Fruit fly (Drosophila melanogaster) whole organism, embryonic: ENCODE data around the gene CG9106.
A peak's percentile ranks its signal among the peaks of the same experiment; 100 is the strongest.

Source experiments
- ATbp ChIP-seq: fragments of 200-800 bp; sonication (Bioruptor generic); optimal IDR thresholded peaks from 2 replicates; lab custom pipeline; 2017; ENCODE audit warnings: missing biosample characterization, mild to moderate bottlenecking, missing genetic modification characterization, missing genetic modification reagents
- Ada2b ChIP-seq: fragments of 200-800 bp; sonication (Bioruptor generic); IDR thresholded peaks from 2 replicates; pipeline ENCODE4 v1.3.6; 2022; ENCODE audit warnings: missing biosample characterization, missing genetic modification characterization
- Atf-2 ChIP-seq: fragments of 200-800 bp; sonication (Bioruptor generic); optimal IDR thresholded peaks from 2 replicates; lab custom pipeline; 2016; ENCODE audit warnings: missing biosample characterization, missing genetic modification characterization
- Atf3 ChIP-seq: fragments of 200-800 bp; sonication (Bioruptor generic); optimal IDR thresholded peaks from 3 replicates; lab custom pipeline; 2016; ENCODE audit warnings: missing biosample characterization, missing genetic modification characterization
- CG11398 ChIP-seq: fragments of 200-800 bp; sonication (Bioruptor generic); optimal IDR thresholded peaks from 2 replicates; lab custom pipeline; 2016; ENCODE audit warnings: missing biosample characterization, missing genetic modification characterization
- CG12236 ChIP-seq: fragments of 200-800 bp; sonication (Bioruptor generic); optimal IDR thresholded peaks from 2 replicates; lab custom pipeline; 2016; ENCODE audit warnings: missing biosample characterization, missing genetic modification characterization
- CG13123 ChIP-seq: fragments of 200-800 bp; sonication (Bioruptor generic); optimal IDR thresholded peaks from 2 replicates; lab custom pipeline; 2016; ENCODE audit warnings: missing biosample characterization, missing genetic modification characterization
- CG15479 ChIP-seq: fragments of 200-800 bp; sonication (Bioruptor generic); optimal IDR thresholded peaks from 3 replicates; lab custom pipeline; 2019; ENCODE audit warnings: missing biosample characterization, mild to moderate bottlenecking, missing genetic modification characterization, moderate library complexity
- CG1602 ChIP-seq: fragments of 200-800 bp; sonication (Bioruptor generic); optimal IDR thresholded peaks from 3 replicates; lab custom pipeline; 2016; ENCODE audit warnings: missing biosample characterization, missing genetic modification characterization
- CG30403 ChIP-seq: fragments of 200-800 bp; sonication (Bioruptor generic); optimal IDR thresholded peaks from 3 replicates; lab custom pipeline; 2016; ENCODE audit warnings: missing biosample characterization, missing genetic modification characterization
- CG31365 ChIP-seq: fragments of 200-800 bp; sonication (Bioruptor generic); optimal IDR thresholded peaks from 2 replicates; lab custom pipeline; 2018; ENCODE audit warnings: missing biosample characterization, mild to moderate bottlenecking, missing genetic modification characterization
- CG4360 ChIP-seq: fragments of 200-800 bp; sonication (Bioruptor generic); IDR thresholded peaks from 2 replicates; pipeline ENCODE4 v1.3.6; 2022; ENCODE audit warnings: missing biosample characterization, missing genetic modification characterization
- CG4424 ChIP-seq: fragments of 200-800 bp; sonication (Bioruptor generic); optimal IDR thresholded peaks from 3 replicates; lab custom pipeline; 2016; ENCODE audit warnings: missing biosample characterization, missing genetic modification characterization
- CG4730 ChIP-seq: fragments of 200-800 bp; sonication (Bioruptor generic); IDR thresholded peaks from 2 replicates; pipeline ENCODE4 v1.3.6; 2022; ENCODE audit warnings: missing biosample characterization, missing genetic modification characterization
- CG4820 ChIP-seq: fragments of 200-800 bp; sonication (Bioruptor generic); optimal IDR thresholded peaks from 3 replicates; lab custom pipeline; 2016; ENCODE audit warnings: missing biosample characterization, missing genetic modification characterization
- CG5180 ChIP-seq: fragments of 200-800 bp; sonication (Bioruptor generic); optimal IDR thresholded peaks from 3 replicates; lab custom pipeline; 2017; ENCODE audit warnings: missing biosample characterization, missing genetic modification characterization, mild to moderate bottlenecking, moderate library complexity, missing genetic modification reagents
- CG6813 ChIP-seq: fragments of 200-800 bp; sonication (Bioruptor generic); optimal IDR thresholded peaks from 2 replicates; lab custom pipeline; 2017; ENCODE audit warnings: missing biosample characterization, missing genetic modification characterization, mild to moderate bottlenecking, moderate library complexity, missing genetic modification reagents
- CG8290 ChIP-seq, 3 experiments: fragments of 200-800 bp; sonication (Bioruptor generic); optimal IDR thresholded peaks; 2 replicates each; lab custom pipeline; 2016 to 2019; ENCODE audit warnings: missing biosample characterization in 3 of 3, missing genetic modification characterization in 3 of 3, mild to moderate bottlenecking in 2 of 3, moderate library complexity in 1 of 3
- CG8924 ChIP-seq: fragments of 200-800 bp; optimal IDR thresholded peaks from 3 replicates; lab custom pipeline; 2019; ENCODE audit warnings: missing biosample characterization, mild to moderate bottlenecking, missing genetic modification characterization, moderate library complexity
- CG9215 ChIP-seq: fragments of 200-800 bp; sonication (Bioruptor generic); IDR thresholded peaks from 2 replicates; pipeline ENCODE4 v1.3.6; 2022; ENCODE audit warnings: missing biosample characterization, missing genetic modification characterization
- CG9817 ChIP-seq: fragments of 200-800 bp; sonication (Bioruptor generic); optimal IDR thresholded peaks from 2 replicates; lab custom pipeline; 2018; ENCODE audit warnings: missing biosample characterization, mild to moderate bottlenecking, missing genetic modification characterization, moderate library complexity
- CrebB ChIP-seq: fragments of 200-800 bp; sonication (Bioruptor generic); optimal IDR thresholded peaks from 3 replicates; lab custom pipeline; 2018; ENCODE audit warnings: missing biosample characterization, mild to moderate bottlenecking, missing genetic modification characterization
- D ChIP-seq, 2 experiments: fragments of 200-800 bp in 1 of 2; fragments of >200 bp in 1 of 2; sonication (Bioruptor generic) in 1 of 2; optimal IDR thresholded peaks; 2 replicates in 1 of 2; 3 replicates in 1 of 2; lab custom pipeline; 2017; ENCODE audit warnings: mild to moderate bottlenecking in 1 of 2, missing biosample characterization in 1 of 2, missing genetic modification characterization in 1 of 2, missing genetic modification reagents in 1 of 2
- D19A ChIP-seq: fragments of 200-800 bp; optimal IDR thresholded peaks from 3 replicates; lab custom pipeline; 2019; ENCODE audit warnings: missing biosample characterization, mild to moderate bottlenecking, missing genetic modification characterization, moderate library complexity
- Deaf1 ChIP-seq: fragments of 200-800 bp; optimal IDR thresholded peaks from 3 replicates; lab custom pipeline; 2019; ENCODE audit warnings: missing biosample characterization, mild to moderate bottlenecking, missing genetic modification characterization, moderate library complexity
- Hr39 ChIP-seq: fragments of >200 bp; optimal IDR thresholded peaks from 2 replicates; lab custom pipeline; 2017
- Hr78 ChIP-seq, 2 experiments: fragments of 200-800 bp in 1 of 2; fragments of >200 bp in 1 of 2; sonication (Bioruptor generic) in 1 of 2; optimal IDR thresholded peaks; 2 replicates each; lab custom pipeline; 2017 to 2019; ENCODE audit warnings: missing biosample characterization in 2 of 2, missing genetic modification characterization in 2 of 2, mild to moderate bottlenecking in 1 of 2, moderate library complexity in 1 of 2
- Myb ChIP-seq: fragments of 200-800 bp; sonication (Bioruptor generic); optimal IDR thresholded peaks from 2 replicates; lab custom pipeline; 2016; ENCODE audit warnings: missing biosample characterization, missing genetic modification characterization
- NK7.1 ChIP-seq: fragments of 200-800 bp; sonication (Bioruptor generic); optimal IDR thresholded peaks from 3 replicates; lab custom pipeline; 2016; ENCODE audit warnings: missing biosample characterization, missing genetic modification characterization
- Pdp1 ChIP-seq, 2 experiments: fragments of 200-800 bp; sonication (Bioruptor generic); optimal IDR thresholded peaks; 3 replicates each; lab custom pipeline; 2016; ENCODE audit warnings: missing biosample characterization in 2 of 2, missing genetic modification characterization in 2 of 2, mild to moderate bottlenecking in 1 of 2, moderate library complexity in 1 of 2
- TFAM ChIP-seq: fragments of 200-800 bp; sonication (Bioruptor generic); optimal IDR thresholded peaks from 2 replicates; lab custom pipeline; 2017; ENCODE audit warnings: missing biosample characterization, missing genetic modification characterization, inconsistent platforms
- YL-1 ChIP-seq: fragments of 200-800 bp; sonication (Bioruptor generic); optimal IDR thresholded peaks from 3 replicates; lab custom pipeline; 2017; ENCODE audit warnings: missing biosample characterization, mild to moderate bottlenecking, missing genetic modification characterization
- ase ChIP-seq: fragments of 200-800 bp; sonication (Bioruptor generic); IDR thresholded peaks from 3 replicates; pipeline ENCODE4 v1.3.6; 2022; ENCODE audit warnings: missing biosample characterization, missing genetic modification characterization
- da ChIP-seq: fragments of 200-800 bp; sonication (Bioruptor generic); optimal IDR thresholded peaks from 2 replicates; lab custom pipeline; 2016; ENCODE audit warnings: missing biosample characterization, missing genetic modification characterization
- dm ChIP-seq: fragments of 200-800 bp; sonication (Bioruptor generic); optimal IDR thresholded peaks from 3 replicates; lab custom pipeline; 2016; ENCODE audit warnings: missing biosample characterization, missing genetic modification characterization
- dmrt99B ChIP-seq: fragments of 200-800 bp; sonication (Bioruptor generic); optimal IDR thresholded peaks from 2 replicates; lab custom pipeline; 2018; ENCODE audit warnings: missing biosample characterization, mild to moderate bottlenecking, missing genetic modification characterization, moderate library complexity
- eyg ChIP-seq: fragments of 200-800 bp; sonication (Bioruptor generic); optimal IDR thresholded peaks from 3 replicates; lab custom pipeline; 2016; ENCODE audit warnings: missing biosample characterization, missing genetic modification characterization
- fd102C ChIP-seq: fragments of 200-800 bp; sonication (Bioruptor generic); optimal IDR thresholded peaks from 2 replicates; lab custom pipeline; 2018; ENCODE audit warnings: missing biosample characterization, mild to moderate bottlenecking, missing genetic modification characterization, moderate library complexity
- fru ChIP-seq: fragments of >200 bp; optimal IDR thresholded peaks from 2 replicates; lab custom pipeline; 2017
- kah ChIP-seq: fragments of 200-800 bp; sonication (Bioruptor generic); optimal IDR thresholded peaks from 2 replicates; lab custom pipeline; 2018; ENCODE audit warnings: missing biosample characterization, mild to moderate bottlenecking, missing genetic modification characterization
- psq ChIP-seq: fragments of 200-800 bp; sonication (Bioruptor generic); optimal IDR thresholded peaks from 2 replicates; lab custom pipeline; 2017; ENCODE audit warnings: missing biosample characterization, missing genetic modification characterization
- ro ChIP-seq: fragments of 200-800 bp; sonication (Bioruptor generic); IDR thresholded peaks from 2 replicates; pipeline ENCODE4 v1.3.6; 2022; ENCODE audit warnings: missing biosample characterization, missing genetic modification characterization
- run ChIP-seq: fragments of 200-800 bp; sonication (Bioruptor generic); optimal IDR thresholded peaks from 3 replicates; lab custom pipeline; 2018; ENCODE audit warnings: missing biosample characterization, mild to moderate bottlenecking, missing genetic modification characterization
- slbo ChIP-seq: fragments of 200-800 bp; sonication (Bioruptor generic); IDR thresholded peaks from 2 replicates; pipeline ENCODE4 v1.3.6; 2022; ENCODE audit warnings: missing biosample characterization, missing genetic modification characterization
- so ChIP-seq: fragments of 200-800 bp; sonication (Bioruptor generic); IDR thresholded peaks from 3 replicates; pipeline ENCODE4 v1.3.6; 2022; ENCODE audit warnings: missing biosample characterization, missing genetic modification characterization
- sob ChIP-seq: fragments of 200-800 bp; sonication (Bioruptor generic); IDR thresholded peaks from 2 replicates; pipeline ENCODE4 v1.3.6; 2022; ENCODE audit warnings: missing biosample characterization, missing genetic modification characterization
- tna ChIP-seq: fragments of 200-800 bp; sonication (Bioruptor generic); IDR thresholded peaks from 2 replicates; pipeline ENCODE4 v1.3.6; 2022; ENCODE audit warnings: missing biosample characterization, missing genetic modification characterization; ENCODE audit not compliant: partially characterized antibody
- zen ChIP-seq: fragments of 200-800 bp; sonication (Bioruptor generic); optimal IDR thresholded peaks from 3 replicates; lab custom pipeline; 2018; ENCODE audit warnings: missing biosample characterization, mild to moderate bottlenecking, missing genetic modification characterization, moderate library complexity
- zfh1 ChIP-seq: fragments of 200-800 bp; sonication (Bioruptor generic); IDR thresholded peaks from 3 replicates; pipeline ENCODE4 v1.3.6; 2022; ENCODE audit warnings: missing biosample characterization, missing genetic modification characterization

CG9106 gene

DNA sequence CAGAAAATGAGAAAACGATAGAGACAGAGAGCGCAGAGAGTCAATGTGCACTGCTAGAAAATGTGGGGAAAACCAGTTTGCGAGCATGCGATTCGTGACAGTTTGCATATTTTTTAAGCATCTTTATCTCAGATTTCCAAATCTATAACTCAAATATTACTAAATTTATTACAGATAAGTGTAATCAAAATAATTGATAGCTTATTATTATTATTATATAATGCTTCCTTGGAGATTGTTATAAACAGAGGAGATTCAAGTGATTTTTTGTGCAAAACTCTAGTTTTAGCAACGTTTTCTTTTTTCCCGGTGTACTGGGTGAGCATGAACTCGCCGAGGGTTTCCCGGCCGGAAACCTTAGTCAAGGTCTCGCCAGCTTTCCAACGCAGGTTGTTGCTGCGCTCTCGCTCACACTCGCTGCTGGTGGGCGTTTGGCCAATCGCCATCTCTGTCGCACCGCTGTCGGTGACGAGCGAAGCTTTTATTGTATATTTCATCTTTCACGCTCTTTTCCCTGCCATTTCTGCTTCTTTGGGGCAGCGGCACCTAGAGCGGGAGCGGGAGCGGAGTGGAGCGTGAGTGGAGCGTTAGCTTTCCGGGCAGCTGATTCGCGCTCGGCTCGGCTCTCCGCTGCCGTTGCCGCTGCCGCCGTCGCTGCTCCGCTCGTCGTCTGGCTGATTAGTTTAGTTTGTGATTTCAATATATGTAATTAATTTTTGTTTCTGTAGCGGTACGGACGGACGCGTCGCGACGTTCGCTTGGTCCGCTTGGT, 26.3 kb upstream of the CG9106 start (continued):
- TF ChIP-seq ATbp (GFP tag; lab: Kevin White, UChicago): peak; percentile 97
- TF ChIP-seq kah: peak; percentile 97
- TF ChIP-seq dmrt99B: peak; percentile 99
- TF ChIP-seq ase (GFP tag; lab: Robert Waterston, UW): peak; percentile 95
- TF ChIP-seq eyg (GFP tag; lab: Kevin White, UChicago): peak; percentile 54
- peak; percentile 11 for TF ChIP-seq CG12236 (GFP tag; lab: Kevin White, UChicago)
- TF ChIP-seq Myb: peak; percentile 38
- peak; percentile 97 for TF ChIP-seq so (GFP tag; lab: Robert Waterston, UW)
- peak; percentile 99 for TF ChIP-seq CG30403
- peak; percentile 82 for TF ChIP-seq CG8290 (GFP tag; optimal IDR thresholded peaks at IDR 0.05; lab: Kevin White, UChicago)
- TF ChIP-seq CG8290 (tag; optimal IDR thresholded peaks at IDR 0.05; lab: Kevin White, UChicago): peak; percentile 47 to 60
- TF ChIP-seq CG6813 (GFP tag; lab: Kevin White, UChicago): peak; percentile 96
- TF ChIP-seq dm (GFP tag; lab: Kevin White, UChicago): peak; percentile 59
- no peak for TF ChIP-seq tna (GFP tag; lab: Robert Waterston, UW)
- TF ChIP-seq CG11398: no peak
- peak; percentile 91 for TF ChIP-seq zen (tag; lab: Kevin White, UChicago)
- TF ChIP-seq CrebB (tag; lab: Kevin White, UChicago): peak; percentile 96
- TF ChIP-seq Hr78 (GFP tag; optimal IDR thresholded peaks at IDR 0.05; lab: Kevin White, UChicago): peak in 1 of 2 experiments; percentile 96
- TF ChIP-seq CG8924 (tag; lab: Kevin White, UChicago): peak; percentile 98
- TF ChIP-seq CG31365 (tag; lab: Kevin White, UChicago): peak; percentile 86
- peak; percentile 48 for TF ChIP-seq NK7.1 (GFP tag; lab: Kevin White, UChicago)
- peak; percentile 95 for TF ChIP-seq D19A (tag; lab: Kevin White, UChicago)
- TF ChIP-seq CG4360 (GFP tag; lab: Robert Waterston, UW): peak; percentile 56
- TF ChIP-seq psq (GFP tag; lab: Kevin White, UChicago): peak; percentile 82
- TF ChIP-seq da: no peak
- TF ChIP-seq CG4730 (GFP tag; lab: Robert Waterston, UW): peak; percentile 96
- no peak for TF ChIP-seq fd102C
- TF ChIP-seq Deaf1 (tag; lab: Kevin White, UChicago): peak; percentile 79
- peak; percentile 92 for TF ChIP-seq ro
- TF ChIP-seq YL-1 (GFP tag; lab: Kevin White, UChicago): peak; percentile 88
- peak; percentile 98 for TF ChIP-seq CG9215 (GFP tag; lab: Robert Waterston, UW)
- peak; percentile 90 for TF ChIP-seq CG13123 (GFP tag; lab: Kevin White, UChicago)
- TF ChIP-seq CG15479 (GFP tag; lab: Kevin White, UChicago): no peak
- TF ChIP-seq slbo: peak; percentile 98
- TF ChIP-seq Atf3: peak; percentile 48
- TF ChIP-seq CG4820: peak; percentile 95
- no peak for TF ChIP-seq Hr39 (lab: Kevin White, UChicago)
- TF ChIP-seq Ada2b (GFP tag; lab: Robert Waterston, UW): peak; percentile 95
- peak; percentile 97 for TF ChIP-seq sob (GFP tag; lab: Robert Waterston, UW)
- TF ChIP-seq CG1602: peak; percentile 96
- TF ChIP-seq Pdp1 (GFP tag; optimal IDR thresholded peaks at IDR 0.05; lab: Kevin White, UChicago): peak; percentile 80 to 82
- no peak for TF ChIP-seq D (optimal IDR thresholded peaks at IDR 0.05; lab: Kevin White, UChicago)
- TF ChIP-seq D (GFP tag; optimal IDR thresholded peaks at IDR 0.05; lab: Kevin White, UChicago): peak; percentile 97
- peak; percentile 97 for TF ChIP-seq CG9817 (tag; lab: Kevin White, UChicago)
- peak; percentile 51 for TF ChIP-seq Atf-2 (GFP tag; lab: Kevin White, UChicago)
- TF ChIP-seq CG5180: peak; percentile 89
- TF ChIP-seq zfh1 (GFP tag; lab: Robert Waterston, UW): peak; percentile 93
- TF ChIP-seq TFAM: peak; percentile 73
- no peak for TF ChIP-seq fru
- peak; percentile 96 for TF ChIP-seq run (tag; lab: Kevin White, UChicago)
- peak; percentile 97 for TF ChIP-seq CG4424 (GFP tag; lab: Kevin White, UChicago)
